Fruit fly (Drosophila melanogaster) whole organism, embryonic: ENCODE measurements around the gene nesd.

Source experiments
- Adf1 ChIP-seq: fragments of 200-800 bp; sonication (Bioruptor generic); IDR thresholded peaks from 2 replicates; pipeline ENCODE4 v1.3.6; 2022; ENCODE audit warnings: missing biosample characterization, missing genetic modification characterization
- Aef1 ChIP-seq: fragments of 200-800 bp; sonication (Bioruptor generic); IDR thresholded peaks from 3 replicates; pipeline ENCODE4 v1.3.6; 2022; ENCODE audit warnings: missing biosample characterization, missing genetic modification characterization
- B-H1 ChIP-seq: fragments of 200-800 bp; sonication (Bioruptor generic); IDR thresholded peaks from 3 replicates; pipeline ENCODE4 v1.3.6; 2022; ENCODE audit warnings: missing biosample characterization, missing genetic modification characterization
- CG10431 ChIP-seq: fragments of 200-800 bp; sonication (Bioruptor generic); optimal IDR thresholded peaks from 3 replicates; lab custom pipeline; 2018; ENCODE audit warnings: missing biosample characterization, mild to moderate bottlenecking, missing genetic modification characterization
- CG10543 ChIP-seq: fragments of 200-800 bp; sonication (Bioruptor generic); optimal IDR thresholded peaks from 3 replicates; lab custom pipeline; 2017; ENCODE audit warnings: missing biosample characterization, mild to moderate bottlenecking, missing genetic modification characterization, moderate library complexity
- CG11723 ChIP-seq: fragments of 200-800 bp; sonication (Bioruptor generic); optimal IDR thresholded peaks from 2 replicates; lab custom pipeline; 2017; ENCODE audit warnings: missing biosample characterization, mild to moderate bottlenecking, missing genetic modification characterization
- CG12659 ChIP-seq: fragments of 200-800 bp; sonication (Bioruptor generic); optimal IDR thresholded peaks from 3 replicates; lab custom pipeline; 2017; ENCODE audit warnings: mild to moderate bottlenecking, missing biosample characterization, missing genetic modification reagents, missing genetic modification characterization
- CG13424 ChIP-seq: fragments of 200-800 bp; sonication (Bioruptor generic); optimal IDR thresholded peaks from 2 replicates; lab custom pipeline; 2019; ENCODE audit warnings: missing biosample characterization, mild to moderate bottlenecking, missing genetic modification characterization, moderate library complexity
- CG14710 ChIP-seq: fragments of 200-800 bp; sonication (Bioruptor generic); optimal IDR thresholded peaks from 3 replicates; lab custom pipeline; 2019; ENCODE audit warnings: missing biosample characterization, mild to moderate bottlenecking, missing genetic modification characterization, moderate library complexity
- CG1529 ChIP-seq: fragments of 200-800 bp; sonication (Bioruptor generic); optimal IDR thresholded peaks from 3 replicates; lab custom pipeline; 2018; ENCODE audit warnings: missing biosample characterization, missing genetic modification characterization
- CG16779 ChIP-seq: fragments of 200-800 bp; sonication (Bioruptor generic); IDR thresholded peaks from 2 replicates; pipeline ENCODE4 v1.3.6; 2022; ENCODE audit warnings: missing biosample characterization, missing genetic modification characterization
- CG16815 ChIP-seq: fragments of 200-800 bp; sonication (Bioruptor generic); optimal IDR thresholded peaks from 3 replicates; lab custom pipeline; 2017; ENCODE audit warnings: missing biosample characterization, mild to moderate bottlenecking, missing genetic modification characterization
- CG17802 ChIP-seq: fragments of 200-800 bp; sonication (Bioruptor generic); optimal IDR thresholded peaks from 2 replicates; lab custom pipeline; 2018; ENCODE audit warnings: missing biosample characterization, mild to moderate bottlenecking, missing genetic modification characterization, moderate library complexity
- CG3065 ChIP-seq: fragments of 200-800 bp; sonication (Bioruptor generic); optimal IDR thresholded peaks from 2 replicates; lab custom pipeline; 2016; ENCODE audit warnings: missing biosample characterization, missing genetic modification characterization
- CG34422 ChIP-seq: fragments of 200-800 bp; sonication (Bioruptor generic); IDR thresholded peaks from 3 replicates; pipeline ENCODE4 v1.3.6; 2022; ENCODE audit warnings: missing biosample characterization, missing genetic modification characterization
- CG4328 ChIP-seq: fragments of 200-800 bp; sonication (Bioruptor generic); optimal IDR thresholded peaks from 3 replicates; lab custom pipeline; 2017; ENCODE audit warnings: missing biosample characterization, missing genetic modification reagents, missing genetic modification characterization
- CG6272 ChIP-seq: fragments of 200-800 bp; sonication (Bioruptor generic); IDR thresholded peaks from 2 replicates; pipeline ENCODE4 v1.3.6; 2022; ENCODE audit warnings: missing biosample characterization, missing genetic modification characterization
- CG8359 ChIP-seq: fragments of 200-800 bp; sonication (Bioruptor generic); optimal IDR thresholded peaks from 2 replicates; lab custom pipeline; 2017; ENCODE audit warnings: missing biosample characterization, mild to moderate bottlenecking, missing genetic modification characterization, borderline replicate concordance
- CG8388 ChIP-seq: fragments of 200-800 bp; sonication (Bioruptor generic); optimal IDR thresholded peaks from 2 replicates; lab custom pipeline; 2019; ENCODE audit warnings: missing biosample characterization, mild to moderate bottlenecking, missing genetic modification characterization, moderate library complexity
- CHES-1-like ChIP-seq: fragments of 200-800 bp; sonication (Bioruptor generic); optimal IDR thresholded peaks from 2 replicates; lab custom pipeline; 2016; ENCODE audit warnings: missing biosample characterization, missing genetic modification characterization
- Chrac-16 ChIP-seq: fragments of 200-800 bp; sonication (Bioruptor generic); optimal IDR thresholded peaks from 3 replicates; lab custom pipeline; 2016; ENCODE audit warnings: missing biosample characterization, missing genetic modification characterization
- Ets65A ChIP-seq: fragments of 200-800 bp; sonication (Bioruptor generic); peaks from one replicate; lab custom pipeline; 2016; ENCODE audit warnings: missing biosample characterization, missing genetic modification characterization
- Ets97D ChIP-seq: fragments of 200-800 bp; sonication (Bioruptor generic); optimal IDR thresholded peaks from 3 replicates; lab custom pipeline; 2016; ENCODE audit warnings: missing biosample characterization, missing genetic modification characterization
- Fer2 ChIP-seq: fragments of 200-800 bp; sonication (Bioruptor generic); optimal IDR thresholded peaks from 2 replicates; lab custom pipeline; 2018; ENCODE audit warnings: missing biosample characterization, mild to moderate bottlenecking, missing genetic modification characterization, moderate library complexity
- H2.0 ChIP-seq: fragments of 200-800 bp; sonication (Bioruptor generic); IDR thresholded peaks from 2 replicates; pipeline ENCODE4 v1.3.6; 2022; ENCODE audit warnings: missing biosample characterization, missing genetic modification characterization
- HLHmδ ChIP-seq: fragments of 200-800 bp; sonication (Bioruptor generic); optimal IDR thresholded peaks from 2 replicates; lab custom pipeline; 2018; ENCODE audit warnings: missing biosample characterization, mild to moderate bottlenecking, missing genetic modification characterization, moderate library complexity
- Hey ChIP-seq: fragments of 200-800 bp; sonication (Bioruptor generic); optimal IDR thresholded peaks from 3 replicates; lab custom pipeline; 2018; ENCODE audit warnings: missing biosample characterization, mild to moderate bottlenecking, missing genetic modification characterization
- HmgD ChIP-seq: fragments of 200-800 bp; sonication (Bioruptor generic); optimal IDR thresholded peaks from 3 replicates; lab custom pipeline; 2016; ENCODE audit warnings: missing biosample characterization, missing genetic modification characterization
- Mrtf ChIP-seq: fragments of 200-800 bp; sonication (Bioruptor generic); IDR thresholded peaks from 3 replicates; pipeline ENCODE4 v1.3.6; 2022; ENCODE audit warnings: missing biosample characterization, missing genetic modification characterization
- NK7.1 ChIP-seq: fragments of 200-800 bp; sonication (Bioruptor generic); optimal IDR thresholded peaks from 3 replicates; lab custom pipeline; 2016; ENCODE audit warnings: missing biosample characterization, missing genetic modification characterization
- Opbp ChIP-seq: fragments of 200-800 bp; sonication (Bioruptor generic); IDR thresholded peaks from 3 replicates; pipeline ENCODE4 v1.3.6; 2022; ENCODE audit warnings: missing biosample characterization, missing genetic modification characterization; ENCODE audit not compliant: partially characterized antibody
- Rfx ChIP-seq: fragments of 200-800 bp; sonication (Bioruptor generic); IDR thresholded peaks from 2 replicates; pipeline ENCODE4 v1.3.6; 2022; ENCODE audit warnings: missing biosample characterization, missing genetic modification characterization
- Sin3A ChIP-seq: fragments of >200 bp; optimal IDR thresholded peaks from 2 replicates; lab custom pipeline; 2018
- Sox100B ChIP-seq: fragments of 200-800 bp; sonication (Bioruptor generic); optimal IDR thresholded peaks from 3 replicates; lab custom pipeline; 2018; ENCODE audit warnings: missing biosample characterization, mild to moderate bottlenecking, missing genetic modification characterization
- ash1 ChIP-seq: fragments of 200-800 bp; sonication (Bioruptor generic); optimal IDR thresholded peaks from 2 replicates; lab custom pipeline; 2018; ENCODE audit warnings: missing biosample characterization, mild to moderate bottlenecking, missing genetic modification characterization
- bowl ChIP-seq: fragments of 200-800 bp; sonication (Bioruptor generic); IDR thresholded peaks from 2 replicates; pipeline ENCODE4 v1.3.6; 2022; ENCODE audit warnings: missing biosample characterization, missing genetic modification characterization
- bsh ChIP-seq, 2 experiments: fragments of 200-800 bp; sonication (Bioruptor generic); optimal IDR thresholded peaks; 2 replicates each; lab custom pipeline; 2017 to 2018; ENCODE audit warnings: mild to moderate bottlenecking in 2 of 2, missing biosample characterization in 2 of 2, missing genetic modification characterization in 2 of 2, moderate library complexity in 1 of 2
- cad ChIP-seq: fragments of >200 bp; optimal IDR thresholded peaks from 2 replicates; lab custom pipeline; 2017; ENCODE audit warnings: missing biosample characterization, missing genetic modification characterization
- ems ChIP-seq: fragments of 200-800 bp; sonication (Bioruptor generic); optimal IDR thresholded peaks from 3 replicates; lab custom pipeline; 2016; ENCODE audit warnings: missing biosample characterization, missing genetic modification characterization
- gem ChIP-seq: fragments of 200-800 bp; sonication (Bioruptor generic); optimal IDR thresholded peaks from 2 replicates; lab custom pipeline; 2019; ENCODE audit warnings: missing biosample characterization, mild to moderate bottlenecking, missing genetic modification characterization, moderate library complexity
- ind ChIP-seq: fragments of 200-800 bp; sonication (Bioruptor generic); optimal IDR thresholded peaks from 3 replicates; lab custom pipeline; 2016; ENCODE audit warnings: missing biosample characterization, missing genetic modification characterization
- jumu ChIP-seq: fragments of 200-800 bp; sonication (Bioruptor generic); optimal IDR thresholded peaks from 3 replicates; lab custom pipeline; 2016; ENCODE audit warnings: missing biosample characterization, missing genetic modification characterization
- ken ChIP-seq: fragments of 200-800 bp; sonication (Bioruptor generic); IDR thresholded peaks from 3 replicates; pipeline ENCODE4 v1.3.6; 2022; ENCODE audit warnings: missing biosample characterization, missing genetic modification characterization
- oc ChIP-seq: fragments of 200-800 bp; sonication (Bioruptor generic); optimal IDR thresholded peaks from 2 replicates; lab custom pipeline; 2018; ENCODE audit warnings: missing biosample characterization, mild to moderate bottlenecking, missing genetic modification characterization, moderate library complexity
- odd ChIP-seq: fragments of 200-800 bp; sonication (Bioruptor generic); optimal IDR thresholded peaks from 2 replicates; lab custom pipeline; 2017; ENCODE audit warnings: missing biosample characterization, mild to moderate bottlenecking, missing genetic modification characterization
- pan ChIP-seq, 4 experiments: fragments of >200 bp in 3 of 4; fragments of 200-800 bp in 1 of 4; sonication (Bioruptor generic) in 1 of 4; optimal IDR thresholded peaks in 3 of 4; IDR thresholded peaks in 1 of 4; 2 replicates each; pipeline versions ENCODE4 v1.3.6 to Lab custom; 2017 to 2022; ENCODE audit warnings: missing biosample characterization in 2 of 4, missing genetic modification characterization in 2 of 4, mixed read lengths in 1 of 4
- sima ChIP-seq: fragments of 200-800 bp; sonication (Bioruptor generic); optimal IDR thresholded peaks from 2 replicates; lab custom pipeline; 2016; ENCODE audit warnings: missing biosample characterization, missing genetic modification characterization
- tgo ChIP-seq: fragments of 200-800 bp; sonication (Bioruptor generic); IDR thresholded peaks from 3 replicates; pipeline ENCODE4 v1.3.6; 2022; ENCODE audit warnings: missing biosample characterization, missing genetic modification characterization
- tio ChIP-seq: fragments of 200-800 bp; sonication (Bioruptor generic); optimal IDR thresholded peaks from 2 replicates; lab custom pipeline; 2017; ENCODE audit warnings: missing biosample characterization, missing genetic modification characterization, inconsistent platforms
- vfl ChIP-seq: fragments of 200-800 bp; sonication (Bioruptor generic); optimal IDR thresholded peaks from 2 replicates; lab custom pipeline; 2016; ENCODE audit warnings: missing biosample characterization, missing genetic modification characterization

Gene nesd

DNA sequence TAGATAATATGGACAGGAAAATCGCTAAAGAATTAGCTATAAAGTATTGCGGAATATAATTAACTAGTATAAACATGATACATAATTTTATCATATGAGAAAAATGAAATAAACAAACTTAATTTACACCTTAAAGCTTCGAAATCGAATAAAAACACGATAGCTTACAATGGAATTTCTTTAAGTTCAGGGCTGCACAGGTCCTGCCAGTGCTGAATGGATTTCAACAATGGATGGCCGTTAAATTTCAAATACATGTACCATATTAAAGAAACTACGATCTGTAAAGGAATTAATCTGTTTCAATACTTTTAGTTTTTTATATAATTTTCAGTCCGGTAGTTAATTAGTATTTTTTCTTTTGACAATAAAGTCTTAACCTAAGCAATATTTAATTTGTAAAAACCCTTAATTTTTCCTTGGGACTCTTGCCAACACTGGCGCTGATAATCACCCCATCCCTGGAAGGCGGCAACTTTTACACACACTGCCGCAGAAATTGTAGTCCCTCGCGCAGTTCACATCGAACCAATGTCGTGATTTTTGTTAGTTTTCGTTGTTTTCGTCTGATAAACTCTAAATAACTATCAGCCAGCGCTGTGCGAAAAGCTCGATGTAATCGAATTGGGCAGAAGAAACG is 32.6 kb upstream of the nesd start, which contains the start of the genes barr and lok (continued):
- TF ChIP-seq CG6272 (GFP tag; lab: Robert Waterston, UW) (no peak), CG13424 (tag; lab: Kevin White, UChicago) (peak; percentile 59), gem (peak; percentile 60), pan (optimal IDR thresholded peaks at IDR 0.05; lab: Kevin White, UChicago) (no peak), pan (GFP tag; optimal IDR thresholded peaks at IDR 0.05 in 1 of 2, IDR thresholded peaks at IDR 0.05 in 1 of 2) (no peak), oc (no peak), NK7.1 (no peak), CG11723 (GFP tag; lab: Kevin White, UChicago) (peak; percentile 23), CG3065 (GFP tag; lab: Kevin White, UChicago) (no peak), Chrac-16 (peak; percentile 56), ken (GFP tag; lab: Robert Waterston, UW) (no peak), ind (GFP tag; lab: Kevin White, UChicago) (peak; percentile 65), odd (no peak), sima (no peak), HmgD (GFP tag; lab: Kevin White, UChicago) (no peak), CG8388 (peak; percentile 62), ash1 (GFP tag; lab: Kevin White, UChicago) (no peak), H2.0 (GFP tag; lab: Robert Waterston, UW) (no peak), vfl (GFP tag; lab: Kevin White, UChicago) (peak; percentile 19), CG16815 (GFP tag; lab: Kevin White, UChicago) (peak; percentile 61), HLHmδ (GFP tag; lab: Kevin White, UChicago) (no peak), CG1529 (GFP tag; lab: Kevin White, UChicago) (no peak), CG12659 (GFP tag; lab: Kevin White, UChicago) (peak; percentile 56), Fer2 (tag; lab: Kevin White, UChicago) (peak; percentile 21), Rfx (GFP tag; lab: Robert Waterston, UW) (peak; percentile 51; the same call in 1 of the 2 replicates), Ets65A (peak; percentile 97), CG16779 (GFP tag; lab: Robert Waterston, UW) (no peak), Opbp (GFP tag; lab: Robert Waterston, UW) (no peak), Sin3A (lab: Kevin White, UChicago) (peak; percentile 76), CG34422 (GFP tag; lab: Robert Waterston, UW) (no peak; the same call in 2 of the 3 replicates), jumu (GFP tag; lab: Kevin White, UChicago) (peak; percentile 63), Adf1 (GFP tag; lab: Robert Waterston, UW) (no peak), CG10431 (GFP tag; lab: Kevin White, UChicago) (peak; percentile 28), CG4328 (peak; percentile 39), CG8359 (GFP tag; lab: Kevin White, UChicago) (no peak), Aef1 (peak; percentile 51), CG10543 (GFP tag; lab: Kevin White, UChicago) (peak; percentile 62), tio (no peak), tgo (peak; percentile 40; the same call in 1 of the 3 replicates), CHES-1-like (GFP tag; lab: Kevin White, UChicago) (peak; percentile 36), bowl (GFP tag; lab: Robert Waterston, UW) (no peak), ems (GFP tag; lab: Kevin White, UChicago) (peak; percentile 18), Ets97D (peak; percentile 51), CG14710 (tag; lab: Kevin White, UChicago) (peak; percentile 78), Mrtf (GFP tag; lab: Robert Waterston, UW) (no peak), bsh (GFP tag; optimal IDR thresholded peaks at IDR 0.05; lab: Kevin White, UChicago) (peak in 1 of 2 experiments; percentile 4), cad (no peak), B-H1 (GFP tag; lab: Robert Waterston, UW) (no peak), Sox100B (no peak), CG17802 (tag; lab: Kevin White, UChicago) (peak; percentile 3), Hey (tag; lab: Kevin White, UChicago) (no peak)
